Worm (Caenorhabditis elegans) whole organism, L3 larva: ENCODE data around the gene R07E3.1.

Experiments used
- aly-2 ChIP-seq: fragments of 150-350 bp; optimal IDR thresholded peaks from 2 replicates; lab custom pipeline; 2014; ENCODE audit warnings: missing biosample characterization, missing genetic modification characterization
- ama-1 ChIP-seq: fragments of 150-350 bp; optimal IDR thresholded peaks from 2 replicates; lab custom pipeline; 2018
- egl-27 ChIP-seq: sonication (generic microtip); optimal IDR thresholded peaks from 4 replicates; lab custom pipeline; 2017; ENCODE audit warnings: missing biosample characterization, missing genetic modification reagents, missing genetic modification characterization
- lin-15B ChIP-seq: fragments of 150-350 bp; optimal IDR thresholded peaks from 2 replicates; lab custom pipeline; 2014; ENCODE audit warnings: missing biosample characterization, missing genetic modification characterization
- nfya-1 ChIP-seq: sonication (generic microtip); optimal IDR thresholded peaks from 2 replicates; lab custom pipeline; 2017; ENCODE audit warnings: missing genetic modification characterization, mild to moderate bottlenecking, missing compliant biosample characterization, antibody characterized with exemption, moderate library complexity; ENCODE audit not compliant: insufficient read depth
- nhr-11 ChIP-seq: fragments of 150-350 bp; optimal IDR thresholded peaks from 2 replicates; lab custom pipeline; 2014; ENCODE audit warnings: missing biosample characterization, missing genetic modification characterization
- nhr-67 ChIP-seq: fragments of 150-350 bp; optimal IDR thresholded peaks from 2 replicates; lab custom pipeline; 2014; ENCODE audit warnings: missing biosample characterization, missing genetic modification characterization

ce11 chrX:10355650-10356049, 14.7 kb upstream of the R07E3.1 start, which contains the start of gene R07E3.7:
- TF ChIP-seq lin-15B (no peak), ama-1 (lab: Kevin White, UChicago) (no peak), egl-27 (tag; lab: Kevin White, UChicago) (no peak), nhr-67 (no peak), aly-2 (tag; lab: Kevin White, UChicago) (no peak), nfya-1 (tag; lab: Kevin White, UChicago) (no peak), nhr-11 (tag; lab: Kevin White, UChicago) (no peak)
